Worm (Caenorhabditis elegans) whole organism, dauer: ENCODE data around the gene cut-2.

Source experiments
- unc-62 ChIP-seq: sonication (generic microtip); optimal IDR thresholded peaks from 2 replicates; lab custom pipeline; 2017; ENCODE audit warnings: missing biosample characterization, missing genetic modification reagents, missing genetic modification characterization

cut-2 gene

ce11 chrV:13455448-13455847, 40.7 kb downstream of the cut-2 start, which contains the start of gene lurp-3:
Gene lurp-3 (plus strand): TSS chrV:13455748.
- no peak for TF ChIP-seq unc-62 (GFP tag; lab: Kevin White, UChicago)

- no peak for TF ChIP-seq unc-62 (GFP tag; lab: Kevin White, UChicago)
Measured at ce11 chrV:13457858-13458257, 43.1 kb downstream of the cut-2 start, which contains the start of gene F25H9.2. Gene F25H9.2 (plus strand): TSS chrV:13458083.

- TF ChIP-seq unc-62 (GFP tag; lab: Kevin White, UChicago): no peak
Measured at ce11 chrV:13459323-13459722, 44.6 kb downstream of the cut-2 start, which contains the start of gene bath-39. Gene bath-39 (plus strand): TSS chrV:13459459.

ce11 chrV:13462974-13463373, 48.2 kb downstream of the cut-2 start, which contains the start of gene frm-10:
Gene frm-10 (plus strand): TSS chrV:13463207.
- no peak for TF ChIP-seq unc-62 (GFP tag; lab: Kevin White, UChicago)

- TF ChIP-seq unc-62 (GFP tag; lab: Kevin White, UChicago): no peak
Measured at ce11 chrV:13464123-13464522, 49.4 kb downstream of the cut-2 start.
